Worm (Caenorhabditis elegans) whole organism, late embryonic: Measurements from ENCODE around the gene clc-7.
A peak's percentile ranks its signal among the peaks of the same experiment; 100 is the strongest.

ENCODE experiments used
- T23F11.4 ChIP-seq: fragments of 200-800 bp; sonication (Bioruptor generic); optimal IDR thresholded peaks from 2 replicates; lab custom pipeline; 2018; ENCODE audit warnings: mild to moderate bottlenecking, missing genetic modification characterization, missing compliant biosample characterization
- ceh-19 ChIP-seq: fragments of 200-800 bp; sonication (Bioruptor generic); optimal IDR thresholded peaks from 2 replicates; lab custom pipeline; 2018; ENCODE audit warnings: mild to moderate bottlenecking, missing genetic modification characterization, missing compliant biosample characterization
- elt-4 ChIP-seq: sonication (generic microtip); optimal IDR thresholded peaks from 2 replicates; lab custom pipeline; 2016; ENCODE audit warnings: missing genetic modification characterization, missing compliant biosample characterization
- fax-1 ChIP-seq: sonication (generic microtip); optimal IDR thresholded peaks from 2 replicates; lab custom pipeline; 2016; ENCODE audit warnings: missing genotype, missing genetic modification characterization, missing compliant biosample characterization
- fkh-10 ChIP-seq: fragments of 150-350 bp; optimal IDR thresholded peaks from 2 replicates; lab custom pipeline; 2014; ENCODE audit warnings: missing biosample characterization, missing genetic modification reagents, missing genetic modification characterization
- mec-3 ChIP-seq: sonication (generic microtip); optimal IDR thresholded peaks from 2 replicates; lab custom pipeline; 2016; ENCODE audit warnings: borderline replicate concordance, missing genetic modification characterization, missing compliant biosample characterization
- nhr-11 ChIP-seq: fragments of 150-350 bp; optimal IDR thresholded peaks from 2 replicates; lab custom pipeline; 2014; ENCODE audit warnings: missing biosample characterization, missing genetic modification characterization
- unc-55 ChIP-seq: sonication (generic microtip); optimal IDR thresholded peaks from 2 replicates; lab custom pipeline; 2017; ENCODE audit warnings: missing biosample characterization, missing genetic modification reagents, missing genetic modification characterization

DNA sequence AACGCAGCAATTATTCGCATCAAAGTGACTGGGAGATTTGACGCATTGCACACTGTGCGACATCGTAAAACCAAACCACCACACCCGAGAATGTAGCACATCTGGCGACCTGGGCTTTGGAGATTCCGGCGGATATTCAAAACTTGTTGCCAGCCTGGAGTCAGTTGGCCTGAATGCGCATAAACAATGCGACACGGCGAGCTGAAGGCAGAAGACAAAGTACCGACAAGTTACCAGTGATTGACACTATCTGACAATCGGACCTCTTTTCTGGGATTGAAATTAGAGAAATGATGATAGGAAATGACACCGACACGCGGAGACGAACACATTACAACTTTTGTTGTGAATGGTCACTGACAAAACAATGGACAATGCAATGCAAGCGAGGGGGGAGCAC lies 29.1 kb upstream of the clc-7 start:
- TF ChIP-seq fkh-10 (GFP tag; lab: Kevin White, UChicago), result no peak
- peak; percentile 81 for TF ChIP-seq unc-55 (GFP tag; lab: Kevin White, UChicago)
- TF ChIP-seq nhr-11 (tag; lab: Kevin White, UChicago), result no peak
- TF ChIP-seq T23F11.4 (GFP tag; lab: Kevin White, UChicago), result no peak
- TF ChIP-seq fax-1 (tag; lab: Kevin White, UChicago), result no peak
- no peak for TF ChIP-seq mec-3
- TF ChIP-seq ceh-19 (GFP tag; lab: Kevin White, UChicago), result no peak
- no peak for TF ChIP-seq elt-4 (tag; lab: Kevin White, UChicago)
